Fruit fly (Drosophila melanogaster): ENCODE results near the gene Cad87A.
A peak's percentile ranks its signal among the peaks of the same experiment; 100 is the strongest.

Gene Cad87A

dm6 chr3R:11948903-11949358 is at the start of gene Cad87A:
Gene Cad87A, minus strand, starts transcription at chr3R:11949129.
- TF ChIP-seq tj (GFP tag; optimal IDR thresholded peaks at IDR 0.05) (peak; percentile 49), Mnt (GFP tag; optimal IDR thresholded peaks at IDR 0.05) (peak; percentile 41), CG7045 (GFP tag; optimal IDR thresholded peaks at IDR 0.05) (no peak)

dm6 chr3R:11998130-11998529 is 49.2 kb upstream of the Cad87A start:
- TF ChIP-seq CG11617 (GFP tag; optimal IDR thresholded peaks at IDR 0.05) (no peak), kay (GFP tag; ENCODE audit: borderline replicate concordance) (no peak), Mnt (GFP tag; optimal IDR thresholded peaks at IDR 0.05) (no peak), Hr96 (GFP tag; optimal IDR thresholded peaks at IDR 0.05) (no peak), CG33017 (tag; optimal IDR thresholded peaks at IDR 0.05) (no peak), cic (GFP tag; optimal IDR thresholded peaks at IDR 0.05) (no peak), Crg-1 (GFP tag; optimal IDR thresholded peaks at IDR 0.05) (no peak), toe (GFP tag; optimal IDR thresholded peaks at IDR 0.05) (no peak), pad (GFP tag; optimal IDR thresholded peaks at IDR 0.05) (no peak), CG7101 (tag; optimal IDR thresholded peaks at IDR 0.05) (no peak), Clk (GFP tag; optimal IDR thresholded peaks at IDR 0.05) (no peak), CG12768 (GFP tag; optimal IDR thresholded peaks at IDR 0.05) (no peak), tj (GFP tag; optimal IDR thresholded peaks at IDR 0.05) (no peak), CG1620 (GFP tag; optimal IDR thresholded peaks at IDR 0.05) (no peak), bab1 (GFP tag; optimal IDR thresholded peaks at IDR 0.05) (no peak), CG5204 (GFP tag; optimal IDR thresholded peaks at IDR 0.05) (no peak), ovo (GFP tag; optimal IDR thresholded peaks at IDR 0.05) (no peak), CG14711 (tag; optimal IDR thresholded peaks at IDR 0.05) (no peak)

- TF ChIP-seq CG12768 (GFP tag; optimal IDR thresholded peaks at IDR 0.05) (peak; percentile 26), toe (GFP tag; optimal IDR thresholded peaks at IDR 0.05) (no peak), tj (GFP tag; optimal IDR thresholded peaks at IDR 0.05) (peak; percentile 2), Crg-1 (GFP tag; optimal IDR thresholded peaks at IDR 0.05) (no peak), CG14711 (tag; optimal IDR thresholded peaks at IDR 0.05) (no peak), pad (GFP tag; optimal IDR thresholded peaks at IDR 0.05) (no peak)
Observed at dm6 chr3R:11992934-11993670, 44.2 kb upstream of the Cad87A start, which contains the start of gene mfas. Gene mfas, minus strand, starts transcription at chr3R:11993315.

dm6 chr3R:11991538-11992164 is 42.7 kb upstream of the Cad87A start:
- peak; percentile 64 for TF ChIP-seq tj (GFP tag; optimal IDR thresholded peaks at IDR 0.05)
- TF ChIP-seq CG14711 (tag; optimal IDR thresholded peaks at IDR 0.05), result no peak
- no peak for TF ChIP-seq kay (GFP tag; ENCODE audit: borderline replicate concordance)

- TF ChIP-seq kay (GFP tag; ENCODE audit: borderline replicate concordance), result peak; percentile 62
- TF ChIP-seq Mnt (GFP tag; optimal IDR thresholded peaks at IDR 0.05), result no peak
- peak; percentile 83 for TF ChIP-seq tj (GFP tag; optimal IDR thresholded peaks at IDR 0.05)
Observed at dm6 chr3R:11989996-11990395, 41.1 kb upstream of the Cad87A start.

- no peak for TF ChIP-seq pad (GFP tag; optimal IDR thresholded peaks at IDR 0.05)
- no peak for TF ChIP-seq Hr96 (GFP tag; optimal IDR thresholded peaks at IDR 0.05)
- TF ChIP-seq CG5204 (GFP tag; optimal IDR thresholded peaks at IDR 0.05), result no peak
- TF ChIP-seq kay (GFP tag; ENCODE audit: borderline replicate concordance), result no peak
- TF ChIP-seq CG12768 (GFP tag; optimal IDR thresholded peaks at IDR 0.05), result no peak
- TF ChIP-seq CG33017 (tag; optimal IDR thresholded peaks at IDR 0.05), result no peak
- TF ChIP-seq bab1 (GFP tag; optimal IDR thresholded peaks at IDR 0.05), result no peak
- TF ChIP-seq cnc (optimal IDR thresholded peaks at IDR 0.05), result no peak
Observed at dm6 chr3R:11989206-11989605, 40.3 kb upstream of the Cad87A start.

dm6 chr3R:11984862-11985261 is 35.9 kb upstream of the Cad87A start:
- TF ChIP-seq CG12768 (GFP tag; optimal IDR thresholded peaks at IDR 0.05) (no peak), cnc (optimal IDR thresholded peaks at IDR 0.05) (no peak), cic (GFP tag; optimal IDR thresholded peaks at IDR 0.05) (no peak), CG11617 (GFP tag; optimal IDR thresholded peaks at IDR 0.05) (no peak), bab1 (GFP tag; optimal IDR thresholded peaks at IDR 0.05) (no peak), CG1620 (GFP tag; optimal IDR thresholded peaks at IDR 0.05) (no peak), CG33017 (tag; optimal IDR thresholded peaks at IDR 0.05) (no peak), CG14711 (tag; optimal IDR thresholded peaks at IDR 0.05) (no peak), ovo (GFP tag; optimal IDR thresholded peaks at IDR 0.05) (no peak), kay (GFP tag; ENCODE audit: borderline replicate concordance) (no peak), Crg-1 (GFP tag; optimal IDR thresholded peaks at IDR 0.05) (no peak), toe (GFP tag; optimal IDR thresholded peaks at IDR 0.05) (no peak), CG7045 (GFP tag; optimal IDR thresholded peaks at IDR 0.05) (no peak), CG5204 (GFP tag; optimal IDR thresholded peaks at IDR 0.05) (no peak), Clk (GFP tag; optimal IDR thresholded peaks at IDR 0.05) (no peak), Hr96 (GFP tag; optimal IDR thresholded peaks at IDR 0.05) (no peak), tj (GFP tag; optimal IDR thresholded peaks at IDR 0.05) (no peak), pad (GFP tag; optimal IDR thresholded peaks at IDR 0.05) (no peak)

Data from whole organism, adult.